Fruit fly (Drosophila melanogaster): ENCODE measurements around the gene CG17075.

The CG17075 gene

DNA sequence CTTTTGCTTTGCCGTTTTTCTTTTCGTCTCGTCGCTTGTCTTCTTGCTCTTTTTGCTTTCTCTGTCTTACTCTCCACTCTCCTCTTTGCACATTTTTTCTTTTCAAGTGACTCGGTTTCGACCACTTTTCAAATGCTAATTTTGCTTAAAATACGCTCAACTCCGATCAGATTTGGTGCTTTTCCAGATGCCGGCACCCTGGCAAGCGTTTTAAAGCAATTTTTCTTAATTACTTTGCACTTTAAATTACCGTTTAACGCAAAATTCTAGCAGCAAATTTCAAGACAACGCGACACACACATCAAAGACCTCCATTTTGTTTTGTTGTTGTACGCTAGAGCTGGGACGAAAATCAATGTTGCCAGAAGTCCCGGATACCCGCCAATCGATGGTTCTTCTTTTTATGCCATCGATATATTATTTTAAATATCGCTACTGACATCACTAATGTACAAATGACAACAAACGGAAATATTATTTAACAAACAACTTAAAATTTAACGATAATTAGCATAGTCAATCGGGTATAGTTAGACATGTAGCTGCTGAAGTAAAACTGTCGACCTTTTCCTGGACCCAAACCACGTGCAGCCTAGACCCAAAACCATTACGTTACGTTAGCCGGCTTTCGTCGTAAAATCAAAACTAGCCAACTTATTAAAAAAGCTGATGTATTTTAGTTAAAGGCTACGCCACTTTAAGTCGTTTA is 16.6 kb downstream of the CG17075 start, which contains the start of gene kis:
kis (minus strand) TSS at position 317 of the 709 bp plus-strand sequence.
- TF ChIP-seq CTCF (optimal IDR thresholded peaks at IDR 0.05), result peak; percentile 29 to 50
- no peak for TF ChIP-seq CG8478 (optimal IDR thresholded peaks at IDR 0.05)

DNA sequence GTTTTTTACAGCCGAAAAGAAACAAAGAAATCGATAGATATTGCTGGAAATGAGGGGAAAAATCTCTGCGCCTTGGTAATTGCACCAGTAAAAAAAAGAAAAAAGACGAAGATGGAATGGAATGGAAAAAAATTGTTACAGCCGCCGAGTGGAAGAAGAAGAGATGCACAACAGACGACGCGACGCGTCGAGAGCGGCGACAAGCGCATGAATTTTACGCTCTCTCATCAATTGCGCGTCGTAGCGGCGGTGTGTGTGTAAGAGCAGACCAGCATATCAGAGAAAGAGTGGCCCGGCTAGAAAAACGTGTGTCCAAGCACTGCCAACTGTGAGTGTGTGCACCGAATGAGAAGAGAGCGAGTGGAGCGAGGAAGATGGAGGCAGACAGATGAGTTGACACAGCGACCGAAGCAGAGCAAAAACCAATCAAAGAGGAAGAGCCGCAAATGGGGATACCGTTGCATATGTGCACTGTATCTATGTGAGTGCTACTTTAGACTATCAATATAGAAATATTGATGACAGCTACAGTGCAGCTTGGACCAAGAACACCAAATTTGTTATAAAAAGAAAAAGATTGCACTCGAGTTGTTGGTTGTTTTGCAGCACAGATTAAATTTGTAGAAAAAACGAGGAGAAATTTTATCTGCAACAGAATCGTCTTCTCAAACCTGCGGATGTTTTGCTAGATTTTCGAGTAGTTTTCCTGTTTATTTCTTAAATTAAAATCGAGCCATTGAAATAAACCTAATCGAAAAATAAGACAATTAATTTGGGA is 18.1 kb downstream of the CG17075 start:
- TF ChIP-seq CTCF (optimal IDR thresholded peaks at IDR 0.05) (no peak), CG8478 (optimal IDR thresholded peaks at IDR 0.05) (no peak)

DNA sequence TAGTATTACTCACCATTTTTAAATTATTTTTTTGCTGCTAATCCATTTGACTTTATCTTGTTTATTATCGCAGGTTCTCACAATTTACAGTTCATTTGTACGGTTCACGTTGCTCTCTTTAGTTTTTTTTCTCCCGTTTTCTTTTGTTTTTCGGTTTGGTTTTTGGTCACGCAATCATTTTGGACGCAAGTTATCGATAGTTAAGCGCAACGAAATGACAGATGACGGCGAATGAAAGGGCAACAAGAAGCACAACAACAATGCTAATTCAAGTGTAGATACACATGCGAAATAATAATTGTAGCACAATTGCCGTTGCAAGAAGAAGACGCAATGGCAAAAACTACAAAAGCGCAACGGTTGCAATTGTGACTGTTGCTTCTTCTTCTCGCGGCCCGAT is 18.7 kb downstream of the CG17075 start:
- TF ChIP-seq CTCF (optimal IDR thresholded peaks at IDR 0.05), result no peak

DNA sequence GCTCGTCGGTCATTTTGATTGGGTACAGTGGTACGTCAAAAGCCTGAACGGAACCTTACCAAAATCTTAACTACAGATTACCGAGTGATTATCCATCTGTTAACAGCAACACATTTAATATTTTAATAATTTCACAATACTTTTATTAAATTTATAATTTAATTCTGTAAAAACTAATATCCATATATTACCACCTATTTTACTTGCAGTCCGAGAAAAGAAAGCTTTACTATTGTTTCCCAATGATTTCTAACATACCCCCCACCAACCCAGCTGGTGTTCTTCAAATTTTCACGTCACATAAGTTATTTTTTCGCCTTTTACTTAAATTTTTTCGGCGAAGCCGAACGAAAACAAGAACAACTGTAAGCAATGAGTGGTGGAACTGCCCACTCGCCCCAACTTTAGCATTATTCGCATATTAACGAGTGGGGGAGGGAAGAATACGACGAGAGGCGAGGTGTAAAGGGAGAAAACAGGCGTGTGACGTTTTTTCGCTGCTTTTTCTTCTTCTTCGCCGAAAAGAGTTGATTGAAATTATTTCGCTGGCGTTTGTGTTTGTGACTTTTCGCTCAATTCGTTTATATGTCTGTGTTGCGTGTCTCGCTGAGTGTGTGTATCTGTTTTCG is 19.3 kb downstream of the CG17075 start:
- TF ChIP-seq CG8478 (optimal IDR thresholded peaks at IDR 0.05) (no peak), CTCF (optimal IDR thresholded peaks at IDR 0.05) (no peak)

DNA sequence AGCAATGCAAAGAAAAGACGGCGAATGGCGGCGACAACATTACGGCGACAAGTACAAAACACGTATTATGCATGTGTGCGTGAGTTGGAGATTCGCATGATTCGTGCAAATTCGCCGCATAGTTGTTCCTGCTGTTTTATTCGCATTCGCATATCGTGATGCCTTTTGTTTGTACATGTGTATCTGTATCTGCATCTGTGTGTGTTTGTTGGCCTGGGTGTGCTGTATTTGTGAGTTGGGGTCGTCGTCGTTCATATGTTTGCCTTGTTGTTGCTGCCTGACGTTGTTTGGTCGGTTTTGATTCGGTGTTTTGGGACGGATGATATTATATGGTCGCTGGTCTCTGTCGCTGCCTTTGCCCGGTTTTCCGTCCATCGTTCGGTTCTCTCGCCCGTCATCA is 19.9 kb downstream of the CG17075 start:
- TF ChIP-seq CG8478 (optimal IDR thresholded peaks at IDR 0.05) (no peak), CTCF (optimal IDR thresholded peaks at IDR 0.05) (no peak)

DNA sequence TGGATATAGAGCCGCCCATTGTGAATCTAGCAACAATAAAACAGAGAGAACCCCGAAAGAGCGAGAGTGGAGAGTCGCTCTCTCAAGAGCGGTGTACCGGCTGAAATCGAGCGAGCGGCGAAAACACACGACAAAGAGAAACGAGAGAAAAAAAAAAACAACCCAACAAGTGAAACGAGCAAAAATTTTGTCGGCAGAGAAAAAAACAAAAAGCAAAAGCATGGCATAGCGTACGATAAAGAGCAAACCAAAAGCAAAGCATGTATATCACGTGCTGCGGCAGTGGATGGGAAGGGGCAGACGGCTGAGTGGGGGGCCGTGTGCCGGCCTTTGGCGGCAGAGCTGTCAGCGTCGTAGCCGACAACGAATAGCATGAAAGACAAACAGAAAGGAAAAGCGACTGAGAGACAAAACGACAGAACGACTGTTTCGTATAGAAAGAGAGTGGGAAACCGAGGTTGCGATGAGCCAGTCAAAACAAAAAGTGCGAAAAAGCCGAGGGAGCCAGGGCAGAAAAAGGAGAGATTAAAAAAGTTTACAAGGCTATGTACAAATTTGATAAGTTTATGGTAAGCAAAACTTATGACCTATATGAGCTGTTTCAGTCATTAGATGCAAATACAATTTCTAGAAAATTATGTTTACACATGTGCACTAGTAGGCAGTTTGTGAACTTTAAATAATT is 20.5 kb downstream of the CG17075 start:
- TF ChIP-seq CG8478 (optimal IDR thresholded peaks at IDR 0.05) (no peak), CTCF (optimal IDR thresholded peaks at IDR 0.05) (no peak)

DNA sequence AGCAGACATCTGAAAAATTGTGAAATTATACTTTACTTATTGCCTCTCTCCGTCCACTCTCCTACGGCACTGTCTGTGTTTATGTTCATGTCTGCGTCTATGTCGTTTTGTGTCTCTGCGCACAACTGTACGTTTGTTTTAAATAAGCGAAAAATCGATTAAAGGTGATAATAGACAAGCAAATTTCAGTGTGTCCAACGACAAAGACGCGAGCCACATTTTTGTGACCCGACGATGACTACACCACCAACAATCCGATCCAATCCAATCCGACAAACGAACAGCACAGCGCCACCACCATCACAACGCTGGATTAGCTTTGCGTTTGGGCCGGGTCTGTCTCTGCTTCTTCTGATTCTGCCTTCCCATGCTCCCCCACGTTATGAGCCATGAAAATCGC is 22.7 kb downstream of the CG17075 start:
- TF ChIP-seq CG8478 (optimal IDR thresholded peaks at IDR 0.05) (no peak), CTCF (optimal IDR thresholded peaks at IDR 0.05) (no peak)

DNA sequence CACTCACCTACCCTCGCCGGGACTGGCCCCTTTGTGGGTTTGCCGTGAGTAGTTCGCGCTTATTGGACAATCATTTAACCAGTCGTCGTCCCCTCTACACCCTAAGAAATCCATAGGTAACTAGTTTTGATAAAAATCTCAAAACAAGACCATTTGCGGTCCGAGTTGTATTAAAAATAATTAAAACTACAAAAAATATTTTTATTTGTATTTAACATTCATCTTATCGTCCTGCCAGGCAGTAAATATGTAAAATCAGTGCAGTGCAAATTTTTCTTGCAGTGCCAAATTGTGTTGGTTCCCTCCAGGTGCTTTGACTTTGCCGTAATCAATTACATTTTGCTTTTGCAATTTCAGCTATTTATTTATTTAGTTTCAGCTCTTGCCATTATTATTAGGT is 23.5 kb downstream of the CG17075 start:
- TF ChIP-seq CTCF (optimal IDR thresholded peaks at IDR 0.05) (no peak), CG8478 (optimal IDR thresholded peaks at IDR 0.05) (no peak)

DNA sequence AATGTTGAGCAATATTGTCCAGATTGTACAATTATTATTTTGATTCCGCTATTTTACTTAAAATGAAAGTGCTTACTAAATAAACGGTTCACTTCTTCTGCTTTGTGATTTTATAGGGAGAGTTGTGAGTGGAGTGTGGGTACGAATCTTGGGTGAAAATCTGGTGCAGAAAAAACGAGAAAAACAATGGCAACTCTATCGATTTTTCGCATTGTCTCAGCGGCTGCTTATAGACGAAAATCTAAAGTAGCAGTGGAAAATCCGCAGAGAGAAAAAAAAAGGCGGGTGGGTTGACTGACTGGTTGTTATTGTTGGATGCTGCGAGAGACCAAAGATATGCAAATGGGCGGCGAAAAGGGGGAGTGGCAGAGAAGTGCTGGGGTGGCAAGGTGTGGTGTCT is 24.2 kb downstream of the CG17075 start:
- TF ChIP-seq CTCF (optimal IDR thresholded peaks at IDR 0.05) (no peak), CG8478 (optimal IDR thresholded peaks at IDR 0.05) (no peak)

DNA sequence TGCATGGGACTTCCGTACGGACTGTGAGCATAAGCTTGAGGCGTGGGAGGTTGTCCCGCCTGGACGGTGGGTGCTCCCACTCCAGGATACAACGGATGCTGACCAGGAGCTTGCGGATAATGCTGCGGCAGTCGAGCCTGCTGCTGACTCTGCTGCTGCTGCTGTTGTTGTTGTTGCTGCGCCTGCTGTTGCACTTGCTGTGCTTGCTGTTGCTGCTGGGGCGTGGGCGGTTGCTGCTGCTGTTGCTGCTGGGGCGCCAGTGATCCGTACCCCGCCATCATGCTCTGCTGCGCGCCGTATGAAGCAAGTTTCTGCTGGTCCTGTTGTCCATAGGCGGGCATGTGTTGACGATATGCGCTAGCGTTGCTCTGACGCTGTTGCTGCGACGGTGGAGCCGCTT is 25.9 kb downstream of the CG17075 start:
- no peak for TF ChIP-seq CG8478 (optimal IDR thresholded peaks at IDR 0.05)
- TF ChIP-seq CTCF (optimal IDR thresholded peaks at IDR 0.05), result no peak

DNA sequence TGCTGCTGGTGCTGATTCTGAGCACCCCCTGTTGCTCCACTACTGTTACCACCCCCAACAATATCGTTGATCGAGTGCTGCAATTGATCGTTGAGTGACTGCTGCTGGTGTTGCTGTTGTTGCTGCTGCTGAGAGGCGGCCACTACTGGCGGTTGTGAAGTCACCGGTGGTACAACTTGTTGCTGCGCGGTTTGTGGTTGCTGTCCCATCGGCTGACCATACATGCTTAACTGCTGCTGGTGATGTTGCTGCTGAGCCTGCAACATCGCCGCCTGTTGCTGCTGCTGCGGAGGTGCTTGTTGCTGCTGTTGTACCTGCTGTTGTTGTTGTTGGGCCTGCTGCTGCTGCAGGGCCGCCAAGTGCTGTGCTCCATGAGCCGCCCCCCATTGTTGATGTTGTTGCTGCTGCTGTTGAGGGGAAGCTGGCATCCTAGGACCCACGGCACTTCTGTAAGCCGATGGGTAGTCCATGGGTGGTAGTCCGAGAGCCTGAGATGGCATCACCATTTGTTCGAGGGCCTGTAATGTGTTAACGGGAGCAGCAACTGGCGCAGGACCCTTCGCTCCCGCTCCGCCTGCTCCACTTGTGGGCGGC is 27.0 kb downstream of the CG17075 start:
- no peak for TF ChIP-seq CTCF (optimal IDR thresholded peaks at IDR 0.05)
- TF ChIP-seq CG8478 (optimal IDR thresholded peaks at IDR 0.05), result no peak

DNA sequence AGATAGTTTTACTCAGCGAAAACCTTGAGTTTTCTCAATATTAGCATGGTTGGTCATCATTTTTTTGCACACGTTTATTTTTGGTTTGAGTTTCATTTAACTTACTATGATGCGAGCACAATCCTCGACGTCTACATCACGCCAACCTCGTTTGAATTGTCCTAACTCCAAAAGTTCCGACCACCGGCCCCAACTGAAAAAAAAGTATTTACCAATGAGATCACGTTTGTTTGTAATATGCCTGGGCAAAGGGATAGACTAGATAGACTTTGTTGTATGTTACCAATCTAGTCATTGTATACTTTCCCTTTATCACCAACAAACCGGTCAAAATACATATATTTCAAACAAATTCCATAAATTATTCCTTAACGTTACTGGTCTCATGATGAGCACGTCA is 35.1 kb downstream of the CG17075 start, which contains the start of gene CG13693:
CG13693 (plus strand) TSS at position 301 of the 400 bp plus-strand sequence.
- TF ChIP-seq CTCF (optimal IDR thresholded peaks at IDR 0.05), result no peak
- TF ChIP-seq CG8478 (optimal IDR thresholded peaks at IDR 0.05), result no peak

DNA sequence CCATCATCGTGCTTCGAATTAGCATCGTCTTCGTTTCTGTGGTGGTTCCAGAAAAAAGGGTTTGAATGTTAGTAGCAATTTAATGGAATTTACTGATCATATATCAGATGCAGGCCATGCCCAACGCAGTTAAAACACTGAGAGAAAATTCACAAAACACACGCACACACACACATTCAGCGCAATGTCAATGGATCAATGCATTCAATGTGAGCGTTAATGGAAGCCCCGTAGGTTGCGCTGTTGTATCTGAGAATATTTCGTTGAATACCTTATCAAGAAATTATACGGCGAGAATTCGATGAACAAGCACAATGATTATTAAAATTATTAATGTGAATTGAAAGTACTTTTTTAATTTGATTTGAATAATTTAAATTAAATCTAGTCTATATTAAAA is 39.1 kb downstream of the CG17075 start:
- TF ChIP-seq CG8478 (optimal IDR thresholded peaks at IDR 0.05), result no peak
- no peak for TF ChIP-seq CTCF (optimal IDR thresholded peaks at IDR 0.05)

DNA sequence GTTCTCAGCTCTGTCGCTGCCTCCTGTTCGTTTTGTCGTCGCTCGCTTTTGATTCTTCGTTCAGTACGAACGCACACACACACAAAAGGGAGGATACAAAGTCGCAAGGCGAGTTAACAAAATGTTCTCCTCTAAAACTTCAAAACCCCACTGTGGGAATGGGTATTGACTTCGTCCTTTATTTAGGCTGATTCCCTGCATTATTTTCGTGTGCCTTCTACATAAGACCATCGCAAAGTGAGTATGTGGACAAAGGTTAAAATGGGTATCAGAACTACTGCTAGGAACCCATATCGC is 42.0 kb downstream of the CG17075 start:
- TF ChIP-seq CG8478 (optimal IDR thresholded peaks at IDR 0.05), result no peak
- TF ChIP-seq CTCF (optimal IDR thresholded peaks at IDR 0.05), result no peak
